Worm (Caenorhabditis elegans): ENCODE measurements around the gene C53A3.3.

DNA sequence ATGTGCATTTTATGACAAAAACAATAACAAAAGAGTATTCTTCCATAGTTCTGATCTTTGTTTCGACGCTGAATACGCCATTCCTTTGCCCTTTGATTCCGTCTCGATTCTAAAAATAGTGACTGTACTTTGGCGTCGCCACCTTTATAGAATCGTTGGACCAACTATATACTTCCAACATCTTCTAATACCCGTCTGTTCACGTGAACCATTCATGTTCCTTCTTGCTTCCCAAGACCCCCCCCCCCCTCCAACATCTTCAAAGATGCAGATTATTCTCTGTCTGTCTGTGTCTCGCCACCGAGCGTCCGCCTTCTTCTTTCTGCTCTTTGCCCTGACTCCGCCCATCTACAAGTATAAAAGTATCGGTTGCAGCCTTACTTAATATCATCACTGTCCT lies 13.7 kb downstream of the C53A3.3 start:
- TF ChIP-seq vab-15 (tag; optimal IDR thresholded peaks at IDR 0.05) (no peak), lin-39 (tag; optimal IDR thresholded peaks at IDR 0.05) (no peak), Y116A8C.19 (tag; optimal IDR thresholded peaks at IDR 0.05; ENCODE audit: borderline replicate concordance) (no peak), aly-2 (tag; optimal IDR thresholded peaks at IDR 0.05) (no peak), lin-35 (GFP tag; optimal IDR thresholded peaks at IDR 0.05) (no peak), lsy-2 (tag; optimal IDR thresholded peaks at IDR 0.05) (no peak), tbx-2 (tag; optimal IDR thresholded peaks at IDR 0.05) (no peak), ztf-11 (tag; optimal IDR thresholded peaks at IDR 0.05) (no peak)
